Fruit fly (Drosophila melanogaster): ENCODE data around the gene CG3430.

DNA sequence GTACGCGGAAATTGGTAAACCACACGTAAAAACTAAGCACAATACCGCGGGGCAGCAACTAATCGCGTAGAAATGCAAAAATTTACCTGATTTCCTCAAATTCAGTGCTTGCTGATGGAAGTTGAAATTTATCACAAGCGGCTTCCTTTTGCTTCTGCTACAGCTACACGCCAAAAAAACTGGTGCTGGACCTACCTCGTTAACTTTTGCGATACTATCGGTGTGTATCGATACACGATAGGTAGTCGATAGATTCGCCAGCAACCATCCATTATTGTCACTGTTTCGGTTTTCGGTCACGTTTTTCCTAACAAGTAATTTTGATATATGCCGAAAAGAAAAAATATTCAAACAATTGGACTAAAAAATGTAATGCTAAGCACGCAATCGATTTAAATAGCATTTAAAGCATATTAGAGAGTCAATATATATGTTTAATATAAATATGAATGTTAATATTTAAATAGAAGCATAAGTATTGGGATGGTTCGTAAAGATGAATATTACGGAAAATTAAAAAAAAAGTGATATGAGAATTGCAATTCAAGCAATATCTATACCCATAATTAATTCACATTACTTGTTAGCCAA, 10.7 kb downstream of the CG3430 start, which contains the start of gene Sumo:
- TF ChIP-seq Awh (GFP tag; IDR thresholded peaks at IDR 0.05) (no peak), da (GFP tag; optimal IDR thresholded peaks at IDR 0.05) (no peak)

Measured in whole organism, embryonic.